Worm (Caenorhabditis elegans) whole organism, early embryonic: ENCODE measurements around the gene C08D8.7.
"Not testable (repeated sequence)": the region's sequence is repeated elsewhere in the genome, so short reads cannot be mapped to it uniquely, and the experiment has no call there.

Experiments
- B0310.2 ChIP-seq: sonication (generic microtip); optimal IDR thresholded peaks from 2 replicates; lab custom pipeline; 2016; ENCODE audit warnings: mild to moderate bottlenecking, missing genetic modification characterization, missing compliant biosample characterization
- F13C5.2 ChIP-seq: sonication (generic microtip); optimal IDR thresholded peaks from 2 replicates; lab custom pipeline; 2017; ENCODE audit warnings: mild to moderate bottlenecking, missing genetic modification characterization, inconsistent platforms, missing compliant biosample characterization
- aly-1 ChIP-seq: sonication (generic microtip); optimal IDR thresholded peaks from 2 replicates; lab custom pipeline; 2016; ENCODE audit warnings: missing genetic modification characterization, missing compliant biosample characterization
- ama-1 ChIP-seq: fragments of 150-350 bp; optimal IDR thresholded peaks from 2 replicates; lab custom pipeline; 2014
- ceh-13 ChIP-seq: fragments of 200-800 bp; sonication (Bioruptor generic); optimal IDR thresholded peaks from 2 replicates; lab custom pipeline; 2018; ENCODE audit warnings: mild to moderate bottlenecking, missing genetic modification characterization, missing compliant biosample characterization
- ceh-36 ChIP-seq: sonication (generic microtip); optimal IDR thresholded peaks from 2 replicates; lab custom pipeline; 2016; ENCODE audit warnings: missing genetic modification characterization, inconsistent platforms, missing compliant biosample characterization
- ets-7 ChIP-seq: sonication (generic microtip); optimal IDR thresholded peaks from 2 replicates; lab custom pipeline; 2016; ENCODE audit warnings: missing genotype, missing genetic modification characterization, missing compliant biosample characterization
- flt-1 ChIP-seq: fragments of 200-800 bp; sonication (Bioruptor generic); IDR thresholded peaks from 2 replicates; pipeline ENCODE4 v1.3.6; 2022; ENCODE audit warnings: missing genetic modification characterization, missing compliant biosample characterization
- hmbx-1 ChIP-seq: sonication (generic microtip); optimal IDR thresholded peaks from 2 replicates; lab custom pipeline; 2016; ENCODE audit warnings: mild to moderate bottlenecking, missing genetic modification characterization, missing compliant biosample characterization
- hmg-4 ChIP-seq: fragments of 200-800 bp; sonication (Bioruptor generic); optimal IDR thresholded peaks from 2 replicates; lab custom pipeline; 2018; ENCODE audit warnings: mild to moderate bottlenecking, missing genetic modification characterization, missing compliant biosample characterization
- hnd-1 ChIP-seq: sonication (generic microtip); optimal IDR thresholded peaks from 2 replicates; lab custom pipeline; 2016; ENCODE audit warnings: missing genetic modification characterization, missing compliant biosample characterization
- pes-1 ChIP-seq: fragments of 200-800 bp; sonication (Bioruptor generic); IDR thresholded peaks from 2 replicates; pipeline ENCODE4 v1.3.6; 2022; ENCODE audit warnings: missing genetic modification reagents, missing genetic modification characterization, missing compliant biosample characterization
- scrt-1 ChIP-seq: fragments of 200-800 bp; sonication (Bioruptor generic); IDR thresholded peaks from 2 replicates; pipeline ENCODE4 v1.3.6; 2022; ENCODE audit warnings: missing genetic modification characterization, missing compliant biosample characterization
- sea-1 ChIP-seq: fragments of 200-800 bp; sonication (Bioruptor generic); conservative IDR thresholded peaks from 2 replicates; pipeline ENCODE4 v1.3.6; 2022; ENCODE audit warnings: missing genetic modification characterization, missing compliant biosample characterization
- tbx-11 ChIP-seq: fragments of 200-800 bp; sonication (Bioruptor generic); IDR thresholded peaks from 2 replicates; pipeline ENCODE4 v1.3.6; 2022; ENCODE audit warnings: missing genetic modification characterization, missing compliant biosample characterization
- tbx-37 ChIP-seq: fragments of 200-800 bp; sonication (Bioruptor generic); conservative IDR thresholded peaks from 2 replicates; pipeline ENCODE4 v1.3.6; 2022; ENCODE audit warnings: missing genetic modification reagents, missing genetic modification characterization, missing compliant biosample characterization
- tra-4 ChIP-seq: sonication (generic microtip); optimal IDR thresholded peaks from 2 replicates; lab custom pipeline; 2017; ENCODE audit warnings: missing genetic modification characterization, missing compliant biosample characterization

The C08D8.7 gene

DNA sequence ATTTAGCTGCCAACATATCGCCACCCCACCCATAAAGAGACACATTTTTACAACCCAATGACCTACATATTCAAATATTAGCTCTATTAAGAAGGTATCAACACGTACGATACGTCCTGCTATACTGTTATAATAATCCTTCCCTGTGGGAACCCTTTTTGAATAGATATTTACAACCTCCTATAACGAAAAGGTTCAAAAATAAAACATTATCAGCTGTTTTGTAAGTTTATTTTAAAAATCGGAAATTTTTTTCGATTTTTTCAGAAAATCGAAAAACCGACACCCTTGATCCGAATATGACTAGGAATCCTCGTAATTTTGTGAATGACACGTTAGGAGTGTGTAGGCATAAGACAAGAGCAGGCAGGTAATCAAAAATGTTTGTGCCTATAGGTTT lies at the start of gene C08D8.7:
Gene C08D8.7 (plus strand): TSS at position 301 of the 400 bp plus-strand sequence.
- not testable (repeated sequence) for TF ChIP-seq pes-1 (GFP tag; lab: Robert Waterston, UW); F13C5.2 (tag; lab: Kevin White, UChicago); ets-7

DNA sequence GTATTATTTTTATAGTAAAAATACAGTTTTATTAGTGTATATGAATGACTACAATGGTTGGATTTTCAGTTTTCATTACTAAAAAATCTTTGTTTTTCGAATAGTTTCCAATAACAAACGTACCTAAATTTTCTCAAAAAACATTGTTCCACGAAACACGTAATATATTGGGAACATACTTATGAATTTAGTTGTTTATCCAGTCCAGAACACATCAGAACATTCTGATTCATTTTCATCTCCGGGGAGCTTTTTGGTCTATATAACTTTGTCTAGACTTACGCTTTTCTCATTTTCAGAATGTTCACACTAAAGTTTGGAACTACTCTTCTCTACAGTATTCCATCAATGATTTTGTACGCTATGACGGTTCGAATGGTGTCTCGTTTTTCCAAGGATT lies 49.3 kb upstream of the C08D8.7 start, which contains the start of gene srg-33:
Gene srg-33 (plus strand): TSS at position 301 of the 400 bp plus-strand sequence.
- TF ChIP-seq pes-1 (GFP tag; lab: Robert Waterston, UW) (no peak), hnd-1 (no peak), tbx-11 (no peak), B0310.2 (tag; lab: Kevin White, UChicago) (no peak), sea-1 (GFP tag; lab: Robert Waterston, UW) (no peak), ceh-36 (tag; lab: Kevin White, UChicago) (no peak)

DNA sequence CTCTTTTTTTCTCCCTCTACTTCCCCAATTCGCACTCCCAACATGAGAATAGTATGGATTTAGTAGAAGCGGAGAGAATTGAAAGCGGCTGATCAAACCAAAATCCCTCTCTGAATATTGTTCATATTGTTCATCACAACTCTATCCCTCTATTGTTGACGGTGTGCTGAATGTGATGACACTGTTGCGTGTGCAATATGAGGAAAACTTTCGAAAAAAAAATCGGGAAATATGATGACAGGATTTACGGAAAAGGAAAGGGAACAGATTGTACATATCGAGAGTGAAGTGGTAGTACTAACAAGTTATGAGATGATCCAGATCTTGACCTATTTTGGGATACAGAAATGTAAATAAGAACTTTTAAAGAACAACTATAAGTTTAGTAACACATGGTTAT lies 45.2 kb upstream of the C08D8.7 start, which contains the start of gene smex-1:
Gene smex-1 (minus strand): TSS at position 101 of the 400 bp plus-strand sequence.
- no peak for TF ChIP-seq F13C5.2 (tag; lab: Kevin White, UChicago)
- no peak for TF ChIP-seq ama-1 (lab: Kevin White, UChicago)
- no peak for TF ChIP-seq aly-1 (tag; lab: Kevin White, UChicago)
- TF ChIP-seq flt-1 (GFP tag; lab: Robert Waterston, UW) = no peak
- no peak for TF ChIP-seq ceh-36 (tag; lab: Kevin White, UChicago)
- no peak for TF ChIP-seq scrt-1 (GFP tag; lab: Robert Waterston, UW)
- no peak for TF ChIP-seq tra-4 (tag; lab: Kevin White, UChicago)
- no peak for TF ChIP-seq ets-7
- no peak for TF ChIP-seq sea-1 (GFP tag; lab: Robert Waterston, UW)
- TF ChIP-seq hnd-1 = no peak
- no peak for TF ChIP-seq pes-1 (GFP tag; lab: Robert Waterston, UW)
- TF ChIP-seq B0310.2 (tag; lab: Kevin White, UChicago) = no peak

DNA sequence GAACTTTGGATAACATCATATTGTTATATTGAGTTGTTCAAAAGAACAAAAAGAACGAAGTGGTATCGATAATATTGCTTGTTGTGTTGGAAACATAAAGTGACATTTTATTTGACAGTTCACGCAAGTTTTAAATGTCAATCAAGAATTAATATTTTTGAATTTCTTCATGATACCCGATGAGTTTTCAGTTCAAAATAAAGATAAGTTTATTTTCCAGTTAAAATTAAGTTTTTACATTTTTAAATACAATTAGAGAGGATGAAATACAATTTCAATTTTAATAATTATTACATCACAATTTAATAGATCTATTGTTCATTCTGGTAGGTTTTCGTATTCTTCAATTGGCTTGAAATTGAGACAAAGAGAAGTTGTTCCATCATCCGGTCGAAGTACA lies 43.5 kb upstream of the C08D8.7 start, which contains the start of gene W02D7.4:
Gene W02D7.4 (minus strand): TSS at position 101 of the 400 bp plus-strand sequence.
- no peak for TF ChIP-seq F13C5.2 (tag; lab: Kevin White, UChicago)
- TF ChIP-seq ama-1 (lab: Kevin White, UChicago) = no peak
- no peak for TF ChIP-seq sea-1 (GFP tag; lab: Robert Waterston, UW)

DNA sequence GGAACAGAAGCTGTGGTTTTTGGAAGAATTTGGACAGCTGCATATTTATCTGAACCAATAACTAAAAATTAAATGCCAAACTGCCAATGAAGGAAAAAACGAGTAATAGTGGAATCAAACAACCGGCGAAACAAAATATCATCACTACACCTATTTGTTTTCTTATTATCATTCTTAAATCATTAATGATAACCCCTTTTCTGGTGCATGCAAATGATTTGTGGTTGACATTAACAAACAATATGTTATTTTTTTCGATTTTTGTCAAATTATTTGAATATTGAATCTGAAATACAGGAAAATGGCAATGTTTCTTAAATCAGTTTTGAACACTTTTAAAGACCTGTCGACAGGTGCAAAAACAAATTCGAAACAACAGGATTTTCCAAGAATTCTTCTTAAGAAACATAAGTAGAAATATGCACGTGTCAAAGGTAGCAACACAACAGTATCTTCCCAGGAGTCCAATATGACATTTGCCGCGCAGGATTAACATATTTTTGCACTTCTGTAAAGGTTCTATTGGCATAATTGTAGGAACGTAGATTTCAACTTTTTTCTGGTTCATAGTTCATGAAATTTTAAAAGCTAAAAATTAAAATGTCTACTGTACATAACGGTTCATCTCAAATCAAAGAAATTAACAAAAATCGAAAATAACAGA lies 41.7 kb upstream of the C08D8.7 start, which contains the start of gene W02D7.5:
Gene W02D7.5 (minus strand): TSS at position 51 of the 664 bp plus-strand sequence.
- TF ChIP-seq tbx-11 (no peak), B0310.2 (tag; lab: Kevin White, UChicago) (no peak), ceh-36 (tag; lab: Kevin White, UChicago) (no peak), ama-1 (lab: Kevin White, UChicago) (no peak), pes-1 (GFP tag; lab: Robert Waterston, UW) (no peak), sea-1 (GFP tag; lab: Robert Waterston, UW) (no peak), F13C5.2 (tag; lab: Kevin White, UChicago) (no peak), tra-4 (tag; lab: Kevin White, UChicago) (no peak), ceh-13 (GFP tag; lab: Kevin White, UChicago) (no peak), scrt-1 (GFP tag; lab: Robert Waterston, UW) (no peak)

DNA sequence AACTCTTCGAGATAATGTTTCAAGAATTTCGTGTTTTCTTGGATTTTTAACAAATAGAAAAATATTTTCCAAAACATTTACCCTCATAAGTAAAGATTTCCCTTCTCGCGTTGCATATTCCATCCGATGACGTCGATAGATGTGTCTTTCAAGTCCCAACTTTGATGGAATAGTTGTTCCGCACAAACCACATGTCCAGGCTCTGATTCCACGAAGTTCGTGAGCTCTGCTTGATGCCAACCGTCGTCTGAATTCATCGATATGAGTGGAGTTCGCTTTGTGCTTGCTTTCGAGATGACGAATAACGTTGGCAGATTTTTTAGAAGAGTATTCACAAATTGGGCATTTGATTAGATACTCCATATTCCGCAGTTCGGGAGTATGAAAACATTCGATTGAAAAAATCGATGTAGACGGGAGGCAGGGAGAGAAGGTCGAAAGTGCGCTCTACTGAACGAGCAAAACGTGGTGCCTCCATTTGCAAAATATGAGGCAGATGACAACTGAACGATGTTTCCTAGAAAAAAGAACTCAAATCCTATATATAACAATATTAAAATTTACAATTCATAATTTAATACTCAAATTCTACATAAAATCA lies 40.0 kb upstream of the C08D8.7 start, which contains the start of gene W02D7.6:
Gene W02D7.6 (minus strand): TSS at position 573 of the 601 bp plus-strand sequence.
- TF ChIP-seq hnd-1 (no peak), hmbx-1 (tag; lab: Kevin White, UChicago) (no peak), aly-1 (tag; lab: Kevin White, UChicago) (no peak), ceh-36 (tag; lab: Kevin White, UChicago) (no peak), F13C5.2 (tag; lab: Kevin White, UChicago) (no peak), sea-1 (GFP tag; lab: Robert Waterston, UW) (no peak), B0310.2 (tag; lab: Kevin White, UChicago) (no peak), ets-7 (no peak), tbx-37 (GFP tag; lab: Robert Waterston, UW) (no peak)

DNA sequence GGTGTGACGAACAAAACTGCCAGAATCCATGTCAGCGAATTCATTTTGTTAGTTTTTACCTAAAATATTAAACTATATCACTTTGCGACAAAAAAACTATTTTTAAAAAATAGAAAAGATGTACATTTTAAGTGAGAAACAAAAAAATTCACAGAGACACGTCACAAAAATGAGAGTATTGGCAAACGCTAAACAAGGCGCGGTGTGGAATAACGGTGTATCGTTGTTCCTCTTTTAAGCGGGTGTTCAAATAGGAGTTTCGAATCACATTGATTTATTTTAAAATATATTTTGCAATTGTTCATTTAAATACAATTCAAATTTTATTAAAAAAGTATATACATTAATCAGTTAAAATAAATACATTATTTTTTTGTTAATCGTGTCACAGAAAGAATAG lies 38.5 kb upstream of the C08D8.7 start, which contains the start of gene sel-9:
Gene sel-9 (minus strand): TSS at position 59 of the 400 bp plus-strand sequence.
- no peak for TF ChIP-seq hmg-4 (GFP tag; lab: Kevin White, UChicago)
- no peak for TF ChIP-seq hnd-1
- TF ChIP-seq scrt-1 (GFP tag; lab: Robert Waterston, UW) = no peak
- no peak for TF ChIP-seq F13C5.2 (tag; lab: Kevin White, UChicago)
- no peak for TF ChIP-seq tra-4 (tag; lab: Kevin White, UChicago)
- no peak for TF ChIP-seq ceh-36 (tag; lab: Kevin White, UChicago)
- no peak for TF ChIP-seq B0310.2 (tag; lab: Kevin White, UChicago)
- no peak for TF ChIP-seq pes-1 (GFP tag; lab: Robert Waterston, UW)
- TF ChIP-seq aly-1 (tag; lab: Kevin White, UChicago) = no peak
- no peak for TF ChIP-seq flt-1 (GFP tag; lab: Robert Waterston, UW)
- no peak for TF ChIP-seq hmbx-1 (tag; lab: Kevin White, UChicago)
- TF ChIP-seq tbx-11 = no peak
- no peak for TF ChIP-seq sea-1 (GFP tag; lab: Robert Waterston, UW)
- TF ChIP-seq ama-1 (lab: Kevin White, UChicago) = no peak
- no peak for TF ChIP-seq tbx-37 (GFP tag; lab: Robert Waterston, UW)
- TF ChIP-seq ets-7 = no peak
- no peak for TF ChIP-seq ceh-13 (GFP tag; lab: Kevin White, UChicago)
